Comparison of ENCODE assay signal across 1 worm cellular context in genomic region chrX:9364082-9364481, ce11.
TF ChIP-seq lines count a peak whose summit lies in the region.

No protein-coding gene starts in this region.

TF ChIP-seq in whole organism, L4 larva, 104 proteins besides CTCF, POLR2A, EP300 and RAD21 (continued from another document):
- TF ChIP-seq F49E8.2 (tag; optimal IDR thresholded peaks at IDR 0.05; lab: Kevin White, UChicago; ENCODE audit: borderline replicate concordance) (no peak), lir-3 (tag; optimal IDR thresholded peaks at IDR 0.05; lab: Kevin White, UChicago) (no peak), nhr-41 (GFP tag; IDR thresholded peaks at IDR 0.05; lab: Robert Waterston, UW) (no peak), ztf-7 (tag; optimal IDR thresholded peaks at IDR 0.05; lab: Kevin White, UChicago) (no peak), fkh-10 (GFP tag; optimal IDR thresholded peaks at IDR 0.05; lab: Kevin White, UChicago) (no peak), ceh-44 (GFP tag; IDR thresholded peaks at IDR 0.05; lab: Robert Waterston, UW) (no peak), ZK546.5 (tag; optimal IDR thresholded peaks at IDR 0.05; lab: Kevin White, UChicago) (no peak), daf-12 (tag; optimal IDR thresholded peaks at IDR 0.05; lab: Kevin White, UChicago) (no peak), nhr-25 (tag; optimal IDR thresholded peaks at IDR 0.05; lab: Kevin White, UChicago; ENCODE audit: borderline replicate concordance, insufficient read depth) (no peak), Y75B8A.6 (GFP tag; IDR thresholded peaks at IDR 0.05; lab: Robert Waterston, UW) (no peak), R02D3.7 (tag; optimal IDR thresholded peaks at IDR 0.05; lab: Kevin White, UChicago) (no peak), nhr-48 (tag; optimal IDR thresholded peaks at IDR 0.05; lab: Kevin White, UChicago) (peak; percentile 27), spr-1 (tag; optimal IDR thresholded peaks at IDR 0.05; lab: Kevin White, UChicago) (no peak), nhr-28 (tag; optimal IDR thresholded peaks at IDR 0.05; lab: Kevin White, UChicago) (peak; percentile 83), hlh-30 (tag; optimal IDR thresholded peaks at IDR 0.05; lab: Kevin White, UChicago; ENCODE audit: insufficient read depth) (peak; percentile 13), daf-16 (GFP tag; optimal IDR thresholded peaks at IDR 0.05; lab: Kevin White, UChicago) (no peak), daf-16 (tag; optimal IDR thresholded peaks at IDR 0.05; lab: Kevin White, UChicago) (peak; percentile 77), duxl-1 (tag; optimal IDR thresholded peaks at IDR 0.05; lab: Kevin White, UChicago; ENCODE audit: poor library complexity) (no peak), php-3 (GFP tag; IDR thresholded peaks at IDR 0.05; lab: Robert Waterston, UW) (no peak), attf-4 (tag; optimal IDR thresholded peaks at IDR 0.05; lab: Kevin White, UChicago) (no peak), mep-1 (tag; optimal IDR thresholded peaks at IDR 0.05; lab: Kevin White, UChicago) (no peak), fos-1 (tag; optimal IDR thresholded peaks at IDR 0.05; lab: Kevin White, UChicago) (no peak), lin-39 (tag; optimal IDR thresholded peaks at IDR 0.05; lab: Kevin White, UChicago) (no peak), arid-1 (GFP tag; conservative IDR thresholded peaks at IDR 0.05; lab: Robert Waterston, UW) (no peak), ceh-20 (GFP tag; IDR thresholded peaks at IDR 0.05; lab: Robert Waterston, UW) (no peak), pqm-1 (tag; optimal IDR thresholded peaks at IDR 0.05; lab: Kevin White, UChicago) (peak; percentile 56), tra-1 (GFP tag; IDR thresholded peaks at IDR 0.05; lab: Robert Waterston, UW) (no peak), pha-4 (GFP tag; IDR thresholded peaks at IDR 0.05; lab: Robert Waterston, UW) (no peak), pha-4 (tag; optimal IDR thresholded peaks at IDR 0.05; lab: Kevin White, UChicago) (no peak), dve-1 (tag; optimal IDR thresholded peaks at IDR 0.05; lab: Kevin White, UChicago; ENCODE audit: insufficient read depth) (peak; percentile 75), tag-97 (GFP tag; IDR thresholded peaks at IDR 0.05; lab: Robert Waterston, UW) (no peak)
